Worm (Caenorhabditis elegans) whole organism, L1 larva: Measurements from ENCODE around the gene C36B7.2.

Experiments
- C04F5.9 ChIP-seq: sonication (generic microtip); optimal IDR thresholded peaks from 2 replicates; lab custom pipeline; 2016; ENCODE audit warnings: missing genetic modification characterization, missing compliant biosample characterization
- C16A3.4 ChIP-seq: fragments of 150-350 bp; optimal IDR thresholded peaks from 2 replicates; lab custom pipeline; 2014; ENCODE audit warnings: missing biosample characterization, missing genetic modification characterization
- C34B4.2 ChIP-seq: sonication (generic microtip); optimal IDR thresholded peaks from 2 replicates; lab custom pipeline; 2017; ENCODE audit warnings: mild to moderate bottlenecking, missing genetic modification characterization, missing compliant biosample characterization
- F16B12.6 ChIP-seq: fragments of 150-350 bp; optimal IDR thresholded peaks from 2 replicates; lab custom pipeline; 2014; ENCODE audit warnings: missing biosample characterization, missing genetic modification characterization
- Y116A8C.19 ChIP-seq: sonication (generic microtip); optimal IDR thresholded peaks from 2 replicates; lab custom pipeline; 2016; ENCODE audit warnings: missing compliant biosample characterization, missing genetic modification characterization, borderline replicate concordance
- aha-1 ChIP-seq: fragments of 150-350 bp; optimal IDR thresholded peaks from 2 replicates; lab custom pipeline; 2014; ENCODE audit warnings: missing biosample characterization, missing genetic modification characterization
- ama-1 ChIP-seq: fragments of 150-350 bp; optimal IDR thresholded peaks from 2 replicates; lab custom pipeline; 2014
- ceh-63 ChIP-seq: fragments of 200-800 bp; sonication (Bioruptor generic); optimal IDR thresholded peaks from 2 replicates; lab custom pipeline; 2018; ENCODE audit warnings: mild to moderate bottlenecking, missing genetic modification characterization, missing compliant biosample characterization
- ceh-8 ChIP-seq: fragments of 200-800 bp; sonication (Bioruptor generic); optimal IDR thresholded peaks from 2 replicates; lab custom pipeline; 2018; ENCODE audit warnings: mild to moderate bottlenecking, missing genetic modification characterization, moderate library complexity, missing compliant biosample characterization
- ceh-82 ChIP-seq, 3 experiments: fragments of 150-350 bp in 1 of 3; sonication (generic microtip) in 2 of 3; optimal IDR thresholded peaks; 2 replicates each; lab custom pipeline; 2014 to 2017; ENCODE audit warnings: missing biosample characterization in 3 of 3, missing genetic modification characterization in 3 of 3
- ceh-88 ChIP-seq: fragments of 200-800 bp; sonication (Bioruptor generic); IDR thresholded peaks from 2 replicates; pipeline ENCODE4 v1.3.6; 2022; ENCODE audit warnings: missing genetic modification characterization, missing compliant biosample characterization
- ceh-90 ChIP-seq: sonication (generic microtip); optimal IDR thresholded peaks from 2 replicates; lab custom pipeline; 2016; ENCODE audit warnings: missing genetic modification characterization, missing compliant biosample characterization
- dpl-1 ChIP-seq, 3 experiments: fragments of 150-350 bp in 2 of 3; sonication (generic microtip) in 1 of 3; optimal IDR thresholded peaks; 2 replicates each; lab custom pipeline; 2014 to 2017; ENCODE audit warnings: missing biosample characterization in 3 of 3, missing genetic modification characterization in 3 of 3, missing genetic modification reagents in 3 of 3
- efl-1 ChIP-seq, 4 experiments: fragments of 150-350 bp; optimal IDR thresholded peaks in 3 of 4; peaks in 1 of 4; 1 replicate in 1 of 4; 2 replicates in 3 of 4; lab custom pipeline; 2014; ENCODE audit warnings: missing biosample characterization in 2 of 4, missing genetic modification characterization in 2 of 4, missing genetic modification reagents in 2 of 4
- efl-3 ChIP-seq: fragments of 200-800 bp; sonication (Bioruptor generic); optimal IDR thresholded peaks from 2 replicates; lab custom pipeline; 2018; ENCODE audit warnings: mild to moderate bottlenecking, missing genetic modification characterization, missing compliant biosample characterization
- egl-13 ChIP-seq: sonication (generic microtip); optimal IDR thresholded peaks from 2 replicates; lab custom pipeline; 2016; ENCODE audit warnings: missing genotype, missing genetic modification reagents, missing genetic modification characterization, missing compliant biosample characterization
- egl-27 ChIP-seq, 2 experiments: fragments of 150-350 bp in 1 of 2; sonication (generic microtip); optimal IDR thresholded peaks; 3 replicates each; lab custom pipeline; 2017 to 2018; ENCODE audit warnings: missing biosample characterization in 2 of 2, missing genetic modification characterization in 2 of 2, missing genetic modification reagents in 2 of 2
- elt-2 ChIP-seq: sonication (generic microtip); optimal IDR thresholded peaks from 2 replicates; lab custom pipeline; 2016; ENCODE audit warnings: missing genetic modification characterization, mild to moderate bottlenecking, inconsistent platforms, missing compliant biosample characterization, missing genetic modification reagents
- ets-5 ChIP-seq: fragments of 200-800 bp; sonication (Bioruptor generic); IDR thresholded peaks from 2 replicates; pipeline ENCODE4 v1.3.6; 2022; ENCODE audit warnings: missing genetic modification characterization, missing compliant biosample characterization
- fkh-10 ChIP-seq: sonication (generic microtip); optimal IDR thresholded peaks from 2 replicates; lab custom pipeline; 2017; ENCODE audit warnings: missing biosample characterization, missing genetic modification reagents, missing genetic modification characterization
- fkh-4 ChIP-seq: sonication (generic microtip); optimal IDR thresholded peaks from 2 replicates; lab custom pipeline; 2016; ENCODE audit warnings: missing compliant biosample characterization, missing genetic modification characterization, borderline replicate concordance
- fos-1 ChIP-seq: fragments of 150-350 bp; optimal IDR thresholded peaks from 2 replicates; lab custom pipeline; 2014; ENCODE audit warnings: missing biosample characterization, missing genetic modification characterization
- grh-1 ChIP-seq: fragments of 200-800 bp; sonication (Bioruptor generic); IDR thresholded peaks from 2 replicates; pipeline ENCODE4 v1.3.6; 2022; ENCODE audit warnings: missing genetic modification reagents, missing genetic modification characterization, missing compliant biosample characterization
- isw-1 ChIP-seq: fragments of 200-800 bp; sonication (Bioruptor generic); IDR thresholded peaks from 2 replicates; pipeline ENCODE4 v1.3.6; 2022; ENCODE audit warnings: missing genetic modification characterization, missing compliant biosample characterization
- lin-13 ChIP-seq: fragments of 150-350 bp; optimal IDR thresholded peaks from 2 replicates; lab custom pipeline; 2014; ENCODE audit warnings: missing biosample characterization, missing genetic modification reagents, missing genetic modification characterization
- lin-15B ChIP-seq: fragments of 150-350 bp; sonication (generic microtip); optimal IDR thresholded peaks from 3 replicates; lab custom pipeline; 2014; ENCODE audit warnings: missing biosample characterization, missing genetic modification characterization
- lir-3 ChIP-seq: sonication (generic microtip); optimal IDR thresholded peaks from 2 replicates; lab custom pipeline; 2016; ENCODE audit warnings: mild to moderate bottlenecking, missing genetic modification characterization, moderate library complexity, missing compliant biosample characterization; ENCODE audit not compliant: poor library complexity
- mep-1 ChIP-seq: fragments of 150-350 bp; optimal IDR thresholded peaks from 2 replicates; lab custom pipeline; 2014; ENCODE audit warnings: missing biosample characterization, missing genetic modification characterization
- nhr-11 ChIP-seq: fragments of 150-350 bp; optimal IDR thresholded peaks from 2 replicates; lab custom pipeline; 2014; ENCODE audit warnings: missing biosample characterization, missing genetic modification characterization
- nhr-12 ChIP-seq: sonication (generic microtip); optimal IDR thresholded peaks from 2 replicates; lab custom pipeline; 2017; ENCODE audit warnings: missing biosample characterization, missing genetic modification characterization
- nhr-237 ChIP-seq: fragments of 150-350 bp; optimal IDR thresholded peaks from 2 replicates; lab custom pipeline; 2014; ENCODE audit warnings: missing biosample characterization, missing genetic modification characterization
- nhr-28 ChIP-seq: fragments of 150-350 bp; optimal IDR thresholded peaks from 2 replicates; lab custom pipeline; 2014; ENCODE audit warnings: missing biosample characterization, missing genetic modification characterization
- nhr-77 ChIP-seq: fragments of 150-350 bp; optimal IDR thresholded peaks from 2 replicates; lab custom pipeline; 2014; ENCODE audit warnings: missing biosample characterization, missing genetic modification characterization
- nhr-85 ChIP-seq: sonication (generic microtip); peaks from one replicate; lab custom pipeline; 2016; ENCODE audit warnings: missing genetic modification characterization, inconsistent platforms, missing compliant biosample characterization
- nhr-90 ChIP-seq: sonication (generic microtip); optimal IDR thresholded peaks from 2 replicates; lab custom pipeline; 2016; ENCODE audit warnings: mild to moderate bottlenecking, missing genetic modification characterization, missing compliant biosample characterization; ENCODE audit not compliant: poor library complexity
- pag-3 ChIP-seq: sonication (generic microtip); optimal IDR thresholded peaks from 2 replicates; lab custom pipeline; 2017; ENCODE audit warnings: missing genetic modification characterization, mild to moderate bottlenecking, missing compliant biosample characterization, antibody characterized with exemption, borderline replicate concordance; ENCODE audit not compliant: insufficient read depth
- pax-3 ChIP-seq: fragments of 200-800 bp; sonication (Bioruptor generic); optimal IDR thresholded peaks from 2 replicates; lab custom pipeline; 2018; ENCODE audit warnings: mild to moderate bottlenecking, missing genetic modification characterization, moderate library complexity, missing compliant biosample characterization
- skn-1 ChIP-seq: fragments of 150-350 bp; optimal IDR thresholded peaks from 2 replicates; lab custom pipeline; 2014; ENCODE audit warnings: missing biosample characterization, missing genetic modification characterization
- snpc-4 ChIP-seq: fragments of 150-350 bp; optimal IDR thresholded peaks from 2 replicates; lab custom pipeline; 2014; ENCODE audit warnings: missing biosample characterization, missing genetic modification characterization
- sptf-1 ChIP-seq: fragments of 150-350 bp; optimal IDR thresholded peaks from 2 replicates; lab custom pipeline; 2014; ENCODE audit warnings: missing biosample characterization, missing genetic modification characterization
- swsn-7 ChIP-seq: sonication (generic microtip); optimal IDR thresholded peaks from 2 replicates; lab custom pipeline; 2016; ENCODE audit warnings: missing genetic modification characterization, missing compliant biosample characterization
- tbx-2 ChIP-seq: sonication (generic microtip); optimal IDR thresholded peaks from 2 replicates; lab custom pipeline; 2016; ENCODE audit warnings: missing genetic modification characterization, missing compliant biosample characterization
- unc-130 ChIP-seq: fragments of 150-350 bp; optimal IDR thresholded peaks from 2 replicates; lab custom pipeline; 2017; ENCODE audit warnings: missing biosample characterization, missing genetic modification characterization, inconsistent platforms
- unc-86 ChIP-seq: sonication (generic microtip); optimal IDR thresholded peaks from 2 replicates; lab custom pipeline; 2016; ENCODE audit warnings: missing genetic modification characterization, missing compliant biosample characterization
- vab-15 ChIP-seq: sonication (generic microtip); optimal IDR thresholded peaks from 2 replicates; lab custom pipeline; 2017; ENCODE audit warnings: missing genotype, mild to moderate bottlenecking, missing genetic modification characterization, missing compliant biosample characterization
- xbp-1 ChIP-seq: sonication (generic microtip); optimal IDR thresholded peaks from 2 replicates; lab custom pipeline; 2016; ENCODE audit warnings: missing genetic modification characterization, missing compliant biosample characterization
- zip-4 ChIP-seq: fragments of 200-800 bp; sonication (Bioruptor generic); optimal IDR thresholded peaks from 2 replicates; lab custom pipeline; 2018; ENCODE audit warnings: mild to moderate bottlenecking, missing genetic modification characterization, moderate library complexity, missing compliant biosample characterization

C36B7.2 gene

DNA sequence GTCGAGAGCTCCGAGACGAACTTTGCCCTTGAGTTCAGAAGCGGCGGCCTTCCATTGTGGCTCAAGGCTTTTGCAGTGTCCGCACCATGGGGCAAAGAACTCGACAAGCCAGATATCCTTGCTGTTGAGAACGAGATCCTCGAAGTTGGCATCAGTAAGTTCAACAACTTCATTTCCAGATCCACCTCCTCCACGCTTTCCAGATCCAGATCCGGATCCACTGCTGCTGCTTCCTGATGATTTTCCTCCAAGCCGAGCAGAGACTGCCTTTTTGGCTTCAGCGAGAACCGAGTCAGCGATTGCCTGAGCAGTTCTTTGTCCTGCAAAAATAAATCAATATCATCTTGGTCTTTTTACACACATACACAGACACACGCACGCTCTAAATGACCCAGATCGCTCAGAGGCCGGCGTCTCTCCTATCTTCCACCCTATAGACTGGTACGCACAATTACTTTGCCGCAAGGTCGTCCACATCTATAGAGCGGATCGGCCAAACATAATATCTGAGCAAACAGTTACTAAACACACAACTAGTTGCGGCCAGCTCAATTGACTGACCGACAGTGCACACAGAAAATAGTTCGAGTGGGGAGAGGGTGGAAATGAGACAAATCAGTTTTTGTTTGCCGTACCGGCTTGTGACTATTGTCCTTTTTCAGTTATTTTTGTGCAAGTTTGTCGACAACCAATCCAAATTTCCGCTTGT is 38.8 kb upstream of the C36B7.2 start (continued):
- TF ChIP-seq fkh-10 (GFP tag; lab: Kevin White, UChicago) (no peak), C16A3.4 (no peak), nhr-11 (no peak), nhr-90 (peak; percentile 6), zip-4 (no peak), unc-86 (tag; lab: Kevin White, UChicago) (no peak), vab-15 (tag; lab: Kevin White, UChicago) (no peak), ceh-82 (tag; optimal IDR thresholded peaks at IDR 0.05; lab: Kevin White, UChicago) (peak in 1 of 3 experiments; percentile 14), pax-3 (no peak), fkh-4 (tag; lab: Kevin White, UChicago) (no peak), ceh-88 (GFP tag; lab: Robert Waterston, UW) (no peak), ceh-63 (GFP tag; lab: Kevin White, UChicago) (no peak), nhr-237 (no peak), egl-27 (tag; optimal IDR thresholded peaks at IDR 0.05; lab: Kevin White, UChicago) (no peak), C04F5.9 (tag; lab: Kevin White, UChicago) (no peak), mep-1 (tag; lab: Kevin White, UChicago) (no peak), fos-1 (tag; lab: Kevin White, UChicago) (no peak)

DNA sequence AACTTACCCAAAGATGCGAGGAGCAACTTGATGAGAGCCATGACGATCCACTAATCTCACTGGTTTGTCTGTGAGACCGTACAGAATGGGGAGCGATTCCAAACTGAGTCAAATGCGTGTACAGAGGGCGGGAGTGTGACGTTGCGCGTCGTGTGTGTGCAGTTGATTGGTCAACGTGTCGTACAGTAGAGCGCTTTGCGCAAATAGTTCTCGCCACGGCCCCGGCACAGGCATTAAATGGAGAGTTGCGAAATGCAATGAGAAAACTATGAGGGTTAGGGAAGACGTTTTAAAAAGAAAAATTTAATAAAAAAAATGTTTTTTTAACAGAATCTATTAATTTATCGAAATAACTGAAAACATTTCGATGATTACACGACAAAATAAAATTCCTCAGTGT is 37.8 kb upstream of the C36B7.2 start, which contains the start of gene pdi-6:
TSS of gene pdi-6 (minus strand) at position 164 of the 400 bp plus-strand sequence.
- peak; percentile 93 for TF ChIP-seq nhr-85 (tag; lab: Kevin White, UChicago)
- peak; percentile 6 for TF ChIP-seq Y116A8C.19
- TF ChIP-seq isw-1: peak; percentile 81
- peak; percentile 90 for TF ChIP-seq lir-3 (tag; lab: Kevin White, UChicago)
- peak; percentile 70 for TF ChIP-seq nhr-237
- peak; percentile 88 for TF ChIP-seq tbx-2
- TF ChIP-seq skn-1 (tag; lab: Kevin White, UChicago): peak; percentile 86
- TF ChIP-seq efl-3 (GFP tag; lab: Kevin White, UChicago): no peak
- peak; percentile 85 for TF ChIP-seq nhr-77 (tag; lab: Kevin White, UChicago)
- TF ChIP-seq snpc-4 (tag; lab: Kevin White, UChicago): peak; percentile 70
- no peak for TF ChIP-seq sptf-1
- peak; percentile 84 for TF ChIP-seq swsn-7 (tag; lab: Kevin White, UChicago)
- peak; percentile 76 to 78 for TF ChIP-seq efl-1 (optimal IDR thresholded peaks at IDR 0.05; lab: Kevin White, UChicago)
- TF ChIP-seq efl-1 (GFP tag; optimal IDR thresholded peaks at IDR 0.05 in 1 of 2; lab: Kevin White, UChicago): peak; percentile 65 to 97
- TF ChIP-seq dpl-1 (GFP tag; optimal IDR thresholded peaks at IDR 0.05; lab: Kevin White, UChicago): peak; percentile 67 to 78 (median 76)
- no peak for TF ChIP-seq C34B4.2 (tag; lab: Kevin White, UChicago)
- TF ChIP-seq grh-1 (GFP tag; lab: Robert Waterston, UW): peak; percentile 89
- TF ChIP-seq fkh-4 (tag; lab: Kevin White, UChicago): peak; percentile 38
- TF ChIP-seq ceh-88 (GFP tag; lab: Robert Waterston, UW): peak; percentile 84; the same call in 1 of the 2 replicates
- TF ChIP-seq lin-15B: peak; percentile 94
- TF ChIP-seq vab-15 (tag; lab: Kevin White, UChicago): peak; percentile 66
- TF ChIP-seq egl-13 (tag; lab: Kevin White, UChicago): peak; percentile 78
- TF ChIP-seq pag-3 (tag; lab: Kevin White, UChicago): no peak
- TF ChIP-seq pax-3: peak; percentile 81
- no peak for TF ChIP-seq nhr-12 (tag; lab: Kevin White, UChicago)
- TF ChIP-seq nhr-28 (tag; lab: Kevin White, UChicago): no peak
- TF ChIP-seq lin-13 (GFP tag; lab: Kevin White, UChicago): peak; percentile 91
- peak; percentile 92 for TF ChIP-seq nhr-90
- no peak for TF ChIP-seq ceh-8
- TF ChIP-seq ama-1 (lab: Kevin White, UChicago): no peak
- peak; percentile 77 for TF ChIP-seq ceh-90
- TF ChIP-seq egl-27 (tag; optimal IDR thresholded peaks at IDR 0.05; lab: Kevin White, UChicago): peak in 1 of 2 experiments; percentile 75
- peak; percentile 100 for TF ChIP-seq xbp-1 (tag; lab: Kevin White, UChicago)
- TF ChIP-seq elt-2 (tag; lab: Kevin White, UChicago): peak; percentile 81
- no peak for TF ChIP-seq ceh-63 (GFP tag; lab: Kevin White, UChicago)
- peak; percentile 64 for TF ChIP-seq F16B12.6 (tag; lab: Kevin White, UChicago)
- TF ChIP-seq fkh-10 (GFP tag; lab: Kevin White, UChicago): peak; percentile 13
- peak; percentile 63 for TF ChIP-seq nhr-11
- TF ChIP-seq unc-130: peak; percentile 58
- peak; percentile 91 for TF ChIP-seq mep-1 (tag; lab: Kevin White, UChicago)
- peak; percentile 15 for TF ChIP-seq aha-1 (tag; lab: Kevin White, UChicago)
- no peak for TF ChIP-seq ets-5
